Worm (Caenorhabditis elegans) whole organism, midembryonic: ENCODE results near the gene ttc-37.

ENCODE experiments used
- T22C8.4 ChIP-seq: fragments of 200-800 bp; sonication (Bioruptor generic); IDR thresholded peaks from 2 replicates; pipeline ENCODE4 v1.3.6; 2022; ENCODE audit warnings: missing genetic modification characterization, missing compliant biosample characterization
- cog-1 ChIP-seq: sonication (generic microtip); optimal IDR thresholded peaks from 2 replicates; lab custom pipeline; 2016; ENCODE audit warnings: missing genetic modification characterization, missing compliant biosample characterization
- flt-1 ChIP-seq: fragments of 200-800 bp; sonication (Bioruptor generic); IDR thresholded peaks from 2 replicates; pipeline ENCODE4 v1.3.6; 2022; ENCODE audit warnings: missing genetic modification characterization, missing compliant biosample characterization
- klf-2 ChIP-seq: fragments of 200-800 bp; sonication (Bioruptor generic); conservative IDR thresholded peaks from 2 replicates; pipeline ENCODE4 v1.3.6; 2022; ENCODE audit warnings: missing genetic modification reagents, missing genetic modification characterization, missing compliant biosample characterization
- med-1 ChIP-seq: sonication (generic microtip); optimal IDR thresholded peaks from 2 replicates; lab custom pipeline; 2017; ENCODE audit warnings: missing genetic modification characterization, mild to moderate bottlenecking, missing compliant biosample characterization, antibody characterized with exemption, missing genetic modification reagents; ENCODE audit not compliant: insufficient read depth
- ref-1 ChIP-seq: fragments of 200-800 bp; sonication (Bioruptor generic); conservative IDR thresholded peaks from 2 replicates; pipeline ENCODE4 v1.3.6; 2022; ENCODE audit warnings: missing genetic modification reagents, missing genetic modification characterization, missing compliant biosample characterization
- tab-1 ChIP-seq: fragments of 200-800 bp; sonication (Bioruptor generic); IDR thresholded peaks from 2 replicates; pipeline ENCODE4 v1.3.6; 2022; ENCODE audit warnings: missing genetic modification characterization, missing compliant biosample characterization
- ztf-23 ChIP-seq: fragments of 200-800 bp; sonication (Bioruptor generic); IDR thresholded peaks from 2 replicates; pipeline ENCODE4 v1.3.6; 2022; ENCODE audit warnings: missing genetic modification reagents, missing genetic modification characterization, missing compliant biosample characterization
- ztf-29 ChIP-seq: fragments of 200-800 bp; sonication (Bioruptor generic); IDR thresholded peaks from 2 replicates; pipeline ENCODE4 v1.3.6; 2022; ENCODE audit warnings: missing genetic modification reagents, missing genetic modification characterization, missing compliant biosample characterization

- no peak for TF ChIP-seq cog-1 (tag; lab: Kevin White, UChicago)
- no peak for TF ChIP-seq tab-1 (GFP tag; lab: Robert Waterston, UW)
- no peak for TF ChIP-seq klf-2 (GFP tag; lab: Robert Waterston, UW)
- no peak for TF ChIP-seq flt-1 (GFP tag; lab: Robert Waterston, UW)
- TF ChIP-seq ref-1 (GFP tag; lab: Robert Waterston, UW) = no peak
- TF ChIP-seq T22C8.4 (GFP tag; lab: Robert Waterston, UW) = no peak
- no peak for TF ChIP-seq med-1 (GFP tag; lab: Kevin White, UChicago)
- no peak for TF ChIP-seq ztf-23 (GFP tag; lab: Robert Waterston, UW)
- TF ChIP-seq ztf-29 (GFP tag; lab: Robert Waterston, UW) = no peak
These were observed 42.5 kb upstream of the ttc-37 start, which contains the start of gene abu-6 for ce11 chrV:5161792-5162191.
